Fruit fly (Drosophila melanogaster) whole organism, embryonic: ENCODE data around the gene CG34325.

Experiments
- Ada2b ChIP-seq: fragments of 200-800 bp; sonication (Bioruptor generic); IDR thresholded peaks from 2 replicates; pipeline ENCODE4 v1.3.6; 2022; ENCODE audit warnings: missing biosample characterization, missing genetic modification characterization
- Aef1 ChIP-seq: fragments of 200-800 bp; sonication (Bioruptor generic); IDR thresholded peaks from 3 replicates; pipeline ENCODE4 v1.3.6; 2022; ENCODE audit warnings: missing biosample characterization, missing genetic modification characterization
- Asciz ChIP-seq: fragments of 200-800 bp; sonication (Bioruptor generic); optimal IDR thresholded peaks from 2 replicates; lab custom pipeline; 2017; ENCODE audit warnings: missing biosample characterization, mild to moderate bottlenecking, missing genetic modification characterization, missing genetic modification reagents
- CG11560 ChIP-seq: fragments of 200-800 bp; sonication (Bioruptor generic); IDR thresholded peaks from 3 replicates; pipeline ENCODE4 v1.3.6; 2022; ENCODE audit warnings: missing biosample characterization, missing genetic modification characterization
- CG13123 ChIP-seq: fragments of 200-800 bp; sonication (Bioruptor generic); optimal IDR thresholded peaks from 2 replicates; lab custom pipeline; 2016; ENCODE audit warnings: missing biosample characterization, missing genetic modification characterization
- CG13296 ChIP-seq: fragments of 200-800 bp; sonication (Bioruptor generic); optimal IDR thresholded peaks from 3 replicates; lab custom pipeline; 2018; ENCODE audit warnings: missing biosample characterization, mild to moderate bottlenecking, missing genetic modification characterization
- CG14014 ChIP-seq: fragments of 200-800 bp; sonication (Bioruptor generic); IDR thresholded peaks from 2 replicates; pipeline ENCODE4 v1.3.6; 2022; ENCODE audit warnings: missing biosample characterization, missing genetic modification characterization
- CG14710 ChIP-seq: fragments of 200-800 bp; sonication (Bioruptor generic); optimal IDR thresholded peaks from 3 replicates; lab custom pipeline; 2019; ENCODE audit warnings: missing biosample characterization, mild to moderate bottlenecking, missing genetic modification characterization, moderate library complexity
- CG15269 ChIP-seq: fragments of 200-800 bp; sonication (Bioruptor generic); optimal IDR thresholded peaks from 2 replicates; lab custom pipeline; 2018; ENCODE audit warnings: missing biosample characterization, mild to moderate bottlenecking, missing genetic modification characterization, moderate library complexity
- CG1602 ChIP-seq: fragments of 200-800 bp; sonication (Bioruptor generic); optimal IDR thresholded peaks from 3 replicates; lab custom pipeline; 2016; ENCODE audit warnings: missing biosample characterization, missing genetic modification characterization
- CG17186 ChIP-seq: fragments of 200-800 bp; sonication (Bioruptor generic); optimal IDR thresholded peaks from 3 replicates; lab custom pipeline; 2017; ENCODE audit warnings: missing biosample characterization, missing genetic modification reagents, missing genetic modification characterization
- CG17359 ChIP-seq: fragments of 200-800 bp; sonication (Bioruptor generic); optimal IDR thresholded peaks from 3 replicates; lab custom pipeline; 2018; ENCODE audit warnings: missing biosample characterization, mild to moderate bottlenecking, missing genetic modification characterization, moderate library complexity
- CG18476 ChIP-seq: fragments of 200-800 bp; sonication (Bioruptor generic); optimal IDR thresholded peaks from 2 replicates; lab custom pipeline; 2016; ENCODE audit warnings: missing biosample characterization, mild to moderate bottlenecking, missing genetic modification characterization
- CG2199 ChIP-seq: fragments of 200-800 bp; sonication (Bioruptor generic); IDR thresholded peaks from 3 replicates; pipeline ENCODE4 v1.3.6; 2022; ENCODE audit warnings: missing biosample characterization, missing genetic modification characterization
- CG2202 ChIP-seq: fragments of 200-800 bp; sonication (Bioruptor generic); optimal IDR thresholded peaks from 2 replicates; lab custom pipeline; 2018; ENCODE audit warnings: missing biosample characterization, mild to moderate bottlenecking, missing genetic modification characterization
- CG2712 ChIP-seq: fragments of 200-800 bp; optimal IDR thresholded peaks from 3 replicates; lab custom pipeline; 2019; ENCODE audit warnings: missing biosample characterization, mild to moderate bottlenecking, missing genetic modification characterization, moderate library complexity
- CG42726 ChIP-seq: fragments of 200-800 bp; sonication (Bioruptor generic); IDR thresholded peaks from 2 replicates; pipeline ENCODE4 v1.3.6; 2022; ENCODE audit warnings: missing biosample characterization, missing genetic modification characterization; ENCODE audit not compliant: partially characterized antibody
- CG7357 ChIP-seq: fragments of 200-800 bp; sonication (Bioruptor generic); IDR thresholded peaks from 3 replicates; pipeline ENCODE4 v1.3.6; 2022; ENCODE audit warnings: missing biosample characterization, missing genetic modification characterization
- CG8944 ChIP-seq: fragments of 200-800 bp; sonication (Bioruptor generic); optimal IDR thresholded peaks from 3 replicates; lab custom pipeline; 2016; ENCODE audit warnings: missing biosample characterization, missing genetic modification characterization
- CG9437 ChIP-seq: fragments of 200-800 bp; sonication (Bioruptor generic); optimal IDR thresholded peaks from 2 replicates; lab custom pipeline; 2018; ENCODE audit warnings: missing biosample characterization, mild to moderate bottlenecking, missing genetic modification characterization
- CG9932 ChIP-seq: fragments of 200-800 bp; sonication (Bioruptor generic); IDR thresholded peaks from 2 replicates; pipeline ENCODE4 v1.3.6; 2022; ENCODE audit warnings: missing biosample characterization, missing genetic modification characterization
- CHES-1-like ChIP-seq: fragments of 200-800 bp; sonication (Bioruptor generic); optimal IDR thresholded peaks from 2 replicates; lab custom pipeline; 2016; ENCODE audit warnings: missing biosample characterization, missing genetic modification characterization
- CTCF ChIP-seq: fragments of 200-800 bp; sonication (Bioruptor generic); optimal IDR thresholded peaks from 2 replicates; lab custom pipeline; 2017; ENCODE audit warnings: missing biosample characterization, mild to moderate bottlenecking, missing genetic modification characterization, moderate library complexity
- CrebB ChIP-seq: fragments of 200-800 bp; sonication (Bioruptor generic); optimal IDR thresholded peaks from 3 replicates; lab custom pipeline; 2018; ENCODE audit warnings: missing biosample characterization, mild to moderate bottlenecking, missing genetic modification characterization
- Dp ChIP-seq: fragments of 200-800 bp; sonication (Bioruptor generic); optimal IDR thresholded peaks from 2 replicates; lab custom pipeline; 2018; ENCODE audit warnings: missing biosample characterization, mild to moderate bottlenecking, missing genetic modification characterization, moderate library complexity
- E2f2 ChIP-seq: fragments of 200-800 bp; sonication (Bioruptor generic); IDR thresholded peaks from 2 replicates; pipeline ENCODE4 v1.3.6; 2022; ENCODE audit warnings: missing biosample characterization, missing genetic modification characterization
- Ets65A ChIP-seq: fragments of 200-800 bp; sonication (Bioruptor generic); peaks from one replicate; lab custom pipeline; 2016; ENCODE audit warnings: missing biosample characterization, missing genetic modification characterization
- Ets97D ChIP-seq: fragments of 200-800 bp; sonication (Bioruptor generic); optimal IDR thresholded peaks from 3 replicates; lab custom pipeline; 2016; ENCODE audit warnings: missing biosample characterization, missing genetic modification characterization
- Fer3 ChIP-seq: fragments of 200-800 bp; sonication (Bioruptor generic); optimal IDR thresholded peaks from 2 replicates; lab custom pipeline; 2018; ENCODE audit warnings: missing biosample characterization, mild to moderate bottlenecking, missing genetic modification characterization, moderate library complexity
- HLHmδ ChIP-seq: fragments of 200-800 bp; sonication (Bioruptor generic); optimal IDR thresholded peaks from 2 replicates; lab custom pipeline; 2018; ENCODE audit warnings: missing biosample characterization, mild to moderate bottlenecking, missing genetic modification characterization, moderate library complexity
- HmgD ChIP-seq: fragments of 200-800 bp; sonication (Bioruptor generic); optimal IDR thresholded peaks from 3 replicates; lab custom pipeline; 2016; ENCODE audit warnings: missing biosample characterization, missing genetic modification characterization
- Hsf ChIP-seq: fragments of 200-800 bp; sonication (Bioruptor generic); optimal IDR thresholded peaks from 3 replicates; lab custom pipeline; 2016; ENCODE audit warnings: missing biosample characterization, missing genetic modification characterization
- MESR4 ChIP-seq: fragments of 200-800 bp; sonication (Bioruptor generic); optimal IDR thresholded peaks from 2 replicates; lab custom pipeline; 2018; ENCODE audit warnings: missing biosample characterization, mild to moderate bottlenecking, missing genetic modification characterization, moderate library complexity
- Sry-δ ChIP-seq: fragments of 200-800 bp; sonication (Bioruptor generic); optimal IDR thresholded peaks from 2 replicates; lab custom pipeline; 2016; ENCODE audit warnings: missing biosample characterization, missing genetic modification characterization
- Taf1 ChIP-seq: fragments of 200-800 bp; sonication (Bioruptor generic); IDR thresholded peaks from 2 replicates; pipeline ENCODE4 v1.3.6; 2022; ENCODE audit warnings: missing biosample characterization, missing genetic modification characterization
- az2 ChIP-seq: fragments of 200-800 bp; sonication (Bioruptor generic); optimal IDR thresholded peaks from 3 replicates; lab custom pipeline; 2016; ENCODE audit warnings: missing biosample characterization, missing genetic modification characterization
- cas ChIP-seq: fragments of 200-800 bp; sonication (Bioruptor generic); IDR thresholded peaks from 2 replicates; pipeline ENCODE4 v1.3.6; 2022; ENCODE audit warnings: missing biosample characterization, missing genetic modification characterization
- croc ChIP-seq: fragments of 200-800 bp; sonication (Bioruptor generic); conservative IDR thresholded peaks from 3 replicates; pipeline ENCODE4 v1.3.6; 2022; ENCODE audit warnings: missing biosample characterization, missing genetic modification characterization
- disco-r ChIP-seq: fragments of 200-800 bp; sonication (Bioruptor generic); optimal IDR thresholded peaks from 2 replicates; lab custom pipeline; 2016; ENCODE audit warnings: missing biosample characterization, missing genetic modification characterization
- en ChIP-seq: fragments of 200-800 bp; sonication (Bioruptor generic); optimal IDR thresholded peaks from 2 replicates; lab custom pipeline; 2016; ENCODE audit warnings: missing biosample characterization, missing genetic modification characterization
- fd102C ChIP-seq: fragments of 200-800 bp; sonication (Bioruptor generic); optimal IDR thresholded peaks from 2 replicates; lab custom pipeline; 2018; ENCODE audit warnings: missing biosample characterization, mild to moderate bottlenecking, missing genetic modification characterization, moderate library complexity
- gro ChIP-seq: fragments of 200-800 bp; sonication (Bioruptor generic); optimal IDR thresholded peaks from 2 replicates; lab custom pipeline; 2016; ENCODE audit warnings: missing biosample characterization, missing genetic modification characterization
- klu ChIP-seq: fragments of 200-800 bp; sonication (Bioruptor generic); IDR thresholded peaks from 2 replicates; pipeline ENCODE4 v1.3.6; 2022; ENCODE audit warnings: missing biosample characterization, missing genetic modification characterization
- luna ChIP-seq: fragments of 200-800 bp; sonication (Bioruptor generic); optimal IDR thresholded peaks from 2 replicates; lab custom pipeline; 2016; ENCODE audit warnings: missing biosample characterization, missing genetic modification characterization
- mam ChIP-seq: fragments of 200-800 bp; sonication (Bioruptor generic); optimal IDR thresholded peaks from 3 replicates; lab custom pipeline; 2016; ENCODE audit warnings: missing biosample characterization, missing genetic modification characterization
- peb ChIP-seq: fragments of 200-800 bp; sonication (Bioruptor generic); IDR thresholded peaks from 2 replicates; pipeline ENCODE4 v1.3.6; 2022; ENCODE audit warnings: missing biosample characterization, missing genetic modification characterization
- phol ChIP-seq: fragments of 200-800 bp; sonication (Bioruptor generic); optimal IDR thresholded peaks from 3 replicates; lab custom pipeline; 2018; ENCODE audit warnings: missing biosample characterization, mild to moderate bottlenecking, missing genetic modification characterization, moderate library complexity
- pros ChIP-seq: fragments of 200-800 bp; sonication (Bioruptor generic); optimal IDR thresholded peaks from 3 replicates; lab custom pipeline; 2019; ENCODE audit warnings: missing biosample characterization, mild to moderate bottlenecking, missing genetic modification characterization, moderate library complexity
- slp2 ChIP-seq: fragments of 200-800 bp; sonication (Bioruptor generic); optimal IDR thresholded peaks from 2 replicates; lab custom pipeline; 2016; ENCODE audit warnings: missing biosample characterization, missing genetic modification characterization
- sna ChIP-seq: fragments of 200-800 bp; sonication (Bioruptor generic); IDR thresholded peaks from 2 replicates; pipeline ENCODE4 v1.3.6; 2022; ENCODE audit warnings: missing biosample characterization, missing genetic modification characterization; ENCODE audit not compliant: partially characterized antibody
- trem ChIP-seq: fragments of 200-800 bp; optimal IDR thresholded peaks from 3 replicates; lab custom pipeline; 2019; ENCODE audit warnings: missing biosample characterization, mild to moderate bottlenecking, missing genetic modification characterization, moderate library complexity
- vvl ChIP-seq: fragments of 200-800 bp; sonication (Bioruptor generic); IDR thresholded peaks from 2 replicates; pipeline ENCODE4 v1.3.6; 2022; ENCODE audit warnings: missing biosample characterization, missing genetic modification characterization

CG34325 gene

dm6 chrX:16695658-16696181 is 25.5 kb downstream of the CG34325 start, which contains the start of gene CG4678 (continued):
- TF ChIP-seq CG7357, result no peak
- no peak for TF ChIP-seq CG15269 (tag; lab: Kevin White, UChicago)
- TF ChIP-seq Taf1 (GFP tag; lab: Robert Waterston, UW), result no peak
- no peak for TF ChIP-seq CG2202 (tag; lab: Kevin White, UChicago)
- TF ChIP-seq CG8944 (GFP tag; lab: Kevin White, UChicago), result no peak
- TF ChIP-seq en, result no peak
- TF ChIP-seq Asciz, result no peak
- TF ChIP-seq CG17359 (tag; lab: Kevin White, UChicago), result peak; percentile 8
- TF ChIP-seq CG2199 (GFP tag; lab: Robert Waterston, UW), result peak; percentile 79; the same call in 2 of the 3 replicates
- TF ChIP-seq CG11560 (tag; lab: Robert Waterston, UW), result no peak
- TF ChIP-seq mam (GFP tag; lab: Kevin White, UChicago), result peak; percentile 1
- no peak for TF ChIP-seq CG13296 (GFP tag; lab: Kevin White, UChicago)
- peak; percentile 9 for TF ChIP-seq Sry-δ (GFP tag; lab: Kevin White, UChicago)
- peak; percentile 19 for TF ChIP-seq phol (tag; lab: Kevin White, UChicago)
- TF ChIP-seq CG2712 (tag; lab: Kevin White, UChicago), result peak; percentile 5
- TF ChIP-seq luna (GFP tag; lab: Kevin White, UChicago), result no peak
- no peak for TF ChIP-seq Fer3 (tag; lab: Kevin White, UChicago)
- TF ChIP-seq HLHmδ, result no peak
- no peak for TF ChIP-seq CHES-1-like
- no peak for TF ChIP-seq pros (GFP tag; lab: Kevin White, UChicago)
- TF ChIP-seq croc (GFP tag; lab: Robert Waterston, UW), result no peak
- TF ChIP-seq CG17186 (GFP tag; lab: Kevin White, UChicago), result no peak
- TF ChIP-seq Dp (GFP tag; lab: Kevin White, UChicago), result peak; percentile 83
- no peak for TF ChIP-seq CrebB
- no peak for TF ChIP-seq gro (GFP tag; lab: Kevin White, UChicago)
- no peak for TF ChIP-seq az2 (GFP tag; lab: Kevin White, UChicago)
- no peak for TF ChIP-seq peb
- no peak for TF ChIP-seq CG13123
- no peak for TF ChIP-seq fd102C (GFP tag; lab: Kevin White, UChicago)
- 0 out of 2 replicates have a peak, but pooled peaks have one; percentile 12 for TF ChIP-seq CG9932 (GFP tag; lab: Robert Waterston, UW)
- TF ChIP-seq cas (GFP tag; lab: Robert Waterston, UW), result no peak
- TF ChIP-seq Ets97D, result peak; percentile 52
- no peak for TF ChIP-seq vvl (GFP tag; lab: Robert Waterston, UW)
- TF ChIP-seq CTCF (GFP tag; lab: Kevin White, UChicago), result peak; percentile 56
- TF ChIP-seq CG1602 (GFP tag; lab: Kevin White, UChicago), result no peak
- no peak for TF ChIP-seq Hsf (GFP tag; lab: Kevin White, UChicago)
- no peak for TF ChIP-seq MESR4
- TF ChIP-seq Ets65A (GFP tag; lab: Kevin White, UChicago), result peak; percentile 93
- TF ChIP-seq CG42726 (GFP tag; lab: Robert Waterston, UW), result peak; percentile 51; the same call in 1 of the 2 replicates
- TF ChIP-seq Aef1 (GFP tag; lab: Robert Waterston, UW), result no peak
- no peak for TF ChIP-seq klu (GFP tag; lab: Robert Waterston, UW)
- TF ChIP-seq CG14014 (GFP tag; lab: Robert Waterston, UW), result no peak
- no peak for TF ChIP-seq sna (GFP tag; lab: Robert Waterston, UW)
- TF ChIP-seq HmgD (GFP tag; lab: Kevin White, UChicago), result peak; percentile 43
- TF ChIP-seq E2f2, result peak; percentile 89
- TF ChIP-seq CG14710 (tag; lab: Kevin White, UChicago), result peak; percentile 23
- no peak for TF ChIP-seq disco-r (GFP tag; lab: Kevin White, UChicago)
- peak; percentile 17 for TF ChIP-seq trem (tag; lab: Kevin White, UChicago)
- TF ChIP-seq Ada2b, result no peak
- no peak for TF ChIP-seq CG9437 (GFP tag; lab: Kevin White, UChicago)
- TF ChIP-seq slp2 (GFP tag; lab: Kevin White, UChicago), result no peak
- no peak for TF ChIP-seq CG18476
